Fruit fly (Drosophila melanogaster): Measurements from ENCODE around the gene CG42371.

The CG42371 gene

DNA sequence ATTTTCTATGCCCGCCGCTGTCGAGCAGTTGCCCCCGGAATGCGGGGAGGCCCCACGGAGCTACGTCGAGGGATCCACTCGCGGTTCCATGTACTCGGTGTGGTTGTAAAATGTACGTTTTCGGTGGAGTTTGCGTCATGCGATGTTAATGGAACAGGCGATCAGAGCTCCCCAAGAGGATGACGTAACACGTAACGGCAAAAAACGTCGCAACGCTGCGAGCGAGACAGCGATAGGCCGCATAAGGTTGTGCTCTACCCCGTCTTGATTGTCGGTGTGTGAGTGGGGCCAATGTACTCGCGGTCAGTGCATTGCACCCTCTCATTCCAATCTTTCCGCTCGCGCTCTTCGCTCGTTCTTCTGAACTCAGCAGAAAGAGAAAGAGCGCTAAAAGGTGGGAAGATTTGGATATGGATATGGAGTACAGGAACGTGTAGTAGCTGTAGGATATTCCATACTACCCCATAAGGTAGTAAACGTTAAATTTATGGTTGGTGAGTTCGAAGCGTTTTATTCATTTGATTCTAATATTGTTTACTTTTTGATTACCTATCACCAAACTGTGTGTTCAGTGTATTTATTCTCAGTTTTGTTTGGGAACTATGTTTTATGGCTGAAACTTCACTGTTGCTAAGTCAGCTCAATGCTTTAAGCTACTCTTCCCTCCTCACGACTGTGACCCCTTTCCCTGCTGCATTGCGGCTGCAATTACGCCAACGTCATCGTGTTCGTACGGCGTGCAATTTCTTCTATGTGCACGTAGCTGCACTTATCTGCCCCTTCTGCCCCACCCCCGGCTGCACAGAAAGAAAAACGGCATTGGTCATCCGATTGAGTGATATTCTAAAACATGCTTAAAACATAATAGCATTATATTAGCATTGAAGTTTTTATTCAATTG lies 16.7 kb downstream of the CG42371 start:
- TF ChIP-seq CG11617 (GFP tag; optimal IDR thresholded peaks at IDR 0.05) (no peak), cnc (optimal IDR thresholded peaks at IDR 0.05) (peak; percentile 51 to 63), CG1620 (GFP tag; optimal IDR thresholded peaks at IDR 0.05) (no peak), pad (GFP tag; optimal IDR thresholded peaks at IDR 0.05) (peak; percentile 97), cic (GFP tag; optimal IDR thresholded peaks at IDR 0.05) (peak; percentile 86), ovo (GFP tag; optimal IDR thresholded peaks at IDR 0.05) (peak; percentile 99), CG14711 (tag; optimal IDR thresholded peaks at IDR 0.05) (peak; percentile 23), CG12768 (GFP tag; optimal IDR thresholded peaks at IDR 0.05) (peak; percentile 59), kay (GFP tag; ENCODE audit: borderline replicate concordance) (no peak), CG5204 (GFP tag; optimal IDR thresholded peaks at IDR 0.05) (no peak), toe (GFP tag; optimal IDR thresholded peaks at IDR 0.05) (no peak), CG7045 (GFP tag; optimal IDR thresholded peaks at IDR 0.05) (no peak), Crg-1 (GFP tag; optimal IDR thresholded peaks at IDR 0.05) (no peak), Hr96 (GFP tag; optimal IDR thresholded peaks at IDR 0.05) (peak; percentile 71), Clk (GFP tag; optimal IDR thresholded peaks at IDR 0.05) (peak; percentile 14), tj (GFP tag; optimal IDR thresholded peaks at IDR 0.05) (peak; percentile 97), bab1 (GFP tag; optimal IDR thresholded peaks at IDR 0.05) (peak; percentile 18), Mnt (GFP tag; optimal IDR thresholded peaks at IDR 0.05) (peak; percentile 68), CG7101 (tag; optimal IDR thresholded peaks at IDR 0.05) (no peak), CG33017 (tag; optimal IDR thresholded peaks at IDR 0.05) (peak; percentile 6)

dm6 chr2L:2199433-2199796 lies 17.6 kb downstream of the CG42371 start:
- TF ChIP-seq ovo (GFP tag; optimal IDR thresholded peaks at IDR 0.05) = no peak
- no peak for TF ChIP-seq Hr96 (GFP tag; optimal IDR thresholded peaks at IDR 0.05)
- no peak for TF ChIP-seq tj (GFP tag; optimal IDR thresholded peaks at IDR 0.05)
- TF ChIP-seq cic (GFP tag; optimal IDR thresholded peaks at IDR 0.05) = no peak
- no peak for TF ChIP-seq CG5204 (GFP tag; optimal IDR thresholded peaks at IDR 0.05)
- TF ChIP-seq pad (GFP tag; optimal IDR thresholded peaks at IDR 0.05) = no peak
- no peak for TF ChIP-seq Clk (GFP tag; optimal IDR thresholded peaks at IDR 0.05)

DNA sequence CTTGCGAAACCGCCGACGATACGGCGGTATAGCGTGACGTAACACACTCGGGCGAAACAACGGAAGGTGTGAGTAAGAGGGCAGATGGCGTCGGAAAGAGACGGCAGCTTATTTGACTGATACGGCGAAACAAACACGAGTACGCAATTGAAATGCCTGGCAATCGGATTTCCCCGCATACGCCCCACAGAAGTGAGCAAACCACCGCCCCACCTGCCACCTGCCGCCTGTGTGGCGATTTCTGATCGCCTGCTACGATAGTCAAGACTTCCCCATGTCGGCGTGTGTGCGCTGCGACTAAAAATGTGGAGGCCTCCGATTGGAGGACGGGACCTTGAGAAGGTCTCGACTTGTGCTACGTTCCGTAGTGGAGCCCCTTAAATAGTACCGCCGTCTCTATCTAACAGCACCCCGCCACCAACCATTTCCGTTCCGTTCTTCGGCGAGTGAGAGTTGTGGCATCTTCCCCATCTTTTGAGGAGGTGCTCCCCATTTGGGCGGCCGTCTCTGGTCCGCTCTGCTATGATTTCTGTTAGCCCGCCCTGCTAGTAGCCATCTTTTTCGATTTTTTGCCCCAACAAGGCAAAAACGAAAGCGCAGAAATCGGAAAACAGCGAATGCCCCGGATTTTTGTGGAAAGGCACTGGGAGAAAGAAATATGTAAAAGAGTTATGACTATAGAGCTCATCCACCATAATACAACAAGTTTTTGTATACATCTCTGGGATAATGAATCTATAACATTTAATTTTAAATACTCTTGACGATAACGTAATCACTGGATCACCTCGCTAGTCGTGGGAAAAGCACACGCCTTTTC lies 18.2 kb downstream of the CG42371 start:
- TF ChIP-seq CG7101 (tag; optimal IDR thresholded peaks at IDR 0.05) (peak; percentile 47), tj (GFP tag; optimal IDR thresholded peaks at IDR 0.05) (peak; percentile 67), CG11617 (GFP tag; optimal IDR thresholded peaks at IDR 0.05) (peak; percentile 26), Clk (GFP tag; optimal IDR thresholded peaks at IDR 0.05) (no peak), Hr96 (GFP tag; optimal IDR thresholded peaks at IDR 0.05) (peak; percentile 47), CG33017 (tag; optimal IDR thresholded peaks at IDR 0.05) (peak; percentile 52), bab1 (GFP tag; optimal IDR thresholded peaks at IDR 0.05) (no peak), CG1620 (GFP tag; optimal IDR thresholded peaks at IDR 0.05) (peak; percentile 36), CG14711 (tag; optimal IDR thresholded peaks at IDR 0.05) (peak; percentile 66), ovo (GFP tag; optimal IDR thresholded peaks at IDR 0.05) (peak; percentile 55), CG7045 (GFP tag; optimal IDR thresholded peaks at IDR 0.05) (peak; percentile 13), toe (GFP tag; optimal IDR thresholded peaks at IDR 0.05) (peak; percentile 49), Mnt (GFP tag; optimal IDR thresholded peaks at IDR 0.05) (peak; percentile 92), CG12768 (GFP tag; optimal IDR thresholded peaks at IDR 0.05) (peak; percentile 16), kay (GFP tag; ENCODE audit: borderline replicate concordance) (peak; percentile 84), cic (GFP tag; optimal IDR thresholded peaks at IDR 0.05) (peak; percentile 93), CG5204 (GFP tag; optimal IDR thresholded peaks at IDR 0.05) (peak; percentile 20), Crg-1 (GFP tag; optimal IDR thresholded peaks at IDR 0.05) (peak; percentile 6), pad (GFP tag; optimal IDR thresholded peaks at IDR 0.05) (peak; percentile 99), cnc (optimal IDR thresholded peaks at IDR 0.05) (no peak)

dm6 chr2L:2198119-2198494 lies 18.9 kb downstream of the CG42371 start:
- TF ChIP-seq CG14711 (tag; optimal IDR thresholded peaks at IDR 0.05) (no peak), CG11617 (GFP tag; optimal IDR thresholded peaks at IDR 0.05) (no peak), ovo (GFP tag; optimal IDR thresholded peaks at IDR 0.05) (no peak), kay (GFP tag; ENCODE audit: borderline replicate concordance) (no peak), pad (GFP tag; optimal IDR thresholded peaks at IDR 0.05) (no peak), tj (GFP tag; optimal IDR thresholded peaks at IDR 0.05) (no peak), CG5204 (GFP tag; optimal IDR thresholded peaks at IDR 0.05) (no peak), CG7101 (tag; optimal IDR thresholded peaks at IDR 0.05) (no peak), Clk (GFP tag; optimal IDR thresholded peaks at IDR 0.05) (no peak), CG12768 (GFP tag; optimal IDR thresholded peaks at IDR 0.05) (no peak), cnc (optimal IDR thresholded peaks at IDR 0.05) (no peak), CG33017 (tag; optimal IDR thresholded peaks at IDR 0.05) (no peak), toe (GFP tag; optimal IDR thresholded peaks at IDR 0.05) (no peak), Crg-1 (GFP tag; optimal IDR thresholded peaks at IDR 0.05) (no peak), cic (GFP tag; optimal IDR thresholded peaks at IDR 0.05) (no peak), bab1 (GFP tag; optimal IDR thresholded peaks at IDR 0.05) (no peak), Hr96 (GFP tag; optimal IDR thresholded peaks at IDR 0.05) (no peak), Mnt (GFP tag; optimal IDR thresholded peaks at IDR 0.05) (no peak), CG7045 (GFP tag; optimal IDR thresholded peaks at IDR 0.05) (no peak)

- peak; percentile 25 to 34 for TF ChIP-seq cnc (optimal IDR thresholded peaks at IDR 0.05)
- TF ChIP-seq CG11617 (GFP tag; optimal IDR thresholded peaks at IDR 0.05) = no peak
- TF ChIP-seq toe (GFP tag; optimal IDR thresholded peaks at IDR 0.05) = no peak
- TF ChIP-seq ovo (GFP tag; optimal IDR thresholded peaks at IDR 0.05) = no peak
- TF ChIP-seq pad (GFP tag; optimal IDR thresholded peaks at IDR 0.05) = no peak
- peak; percentile 38 for TF ChIP-seq CG12768 (GFP tag; optimal IDR thresholded peaks at IDR 0.05)
- no peak for TF ChIP-seq CG14711 (tag; optimal IDR thresholded peaks at IDR 0.05)
- no peak for TF ChIP-seq tj (GFP tag; optimal IDR thresholded peaks at IDR 0.05)
- no peak for TF ChIP-seq bab1 (GFP tag; optimal IDR thresholded peaks at IDR 0.05)
- TF ChIP-seq CG7045 (GFP tag; optimal IDR thresholded peaks at IDR 0.05) = no peak
- peak; percentile 21 for TF ChIP-seq cic (GFP tag; optimal IDR thresholded peaks at IDR 0.05)
- TF ChIP-seq CG1620 (GFP tag; optimal IDR thresholded peaks at IDR 0.05) = no peak
- peak; percentile 90 for TF ChIP-seq kay (GFP tag; ENCODE audit: borderline replicate concordance)
- TF ChIP-seq Clk (GFP tag; optimal IDR thresholded peaks at IDR 0.05) = no peak
- TF ChIP-seq CG7101 (tag; optimal IDR thresholded peaks at IDR 0.05) = no peak
- TF ChIP-seq Crg-1 (GFP tag; optimal IDR thresholded peaks at IDR 0.05) = no peak
- TF ChIP-seq Mnt (GFP tag; optimal IDR thresholded peaks at IDR 0.05) = no peak
- TF ChIP-seq CG33017 (tag; optimal IDR thresholded peaks at IDR 0.05) = no peak
- TF ChIP-seq CG5204 (GFP tag; optimal IDR thresholded peaks at IDR 0.05) = no peak
Measured at dm6 chr2L:2197475-2198118, 19.4 kb downstream of the CG42371 start, which contains the start of gene COX7AL2. COX7AL2 (minus strand) TSS chr2L:2197912.

Data from whole organism, adult.